Worm (Caenorhabditis elegans) whole organism, L4 larva: ENCODE data around the gene F49C12.15.

Experiments used
- ceh-44 ChIP-seq: fragments of 200-800 bp; sonication (Bioruptor generic); IDR thresholded peaks from 2 replicates; pipeline ENCODE4 v1.3.6; 2022; ENCODE audit warnings: missing genetic modification reagents, missing genetic modification characterization, missing compliant biosample characterization
- egl-43 ChIP-seq: fragments of 200-800 bp; sonication (Bioruptor generic); IDR thresholded peaks from 2 replicates; pipeline ENCODE4 v1.3.6; 2022; ENCODE audit warnings: missing genetic modification reagents, missing genetic modification characterization, missing compliant biosample characterization
- skn-1 ChIP-seq: fragments of 150-350 bp; optimal IDR thresholded peaks from 2 replicates; lab custom pipeline; 2014; ENCODE audit warnings: missing biosample characterization, missing genetic modification characterization
- spr-1 ChIP-seq: sonication (generic microtip); optimal IDR thresholded peaks from 2 replicates; lab custom pipeline; 2016; ENCODE audit warnings: mild to moderate bottlenecking, missing genetic modification characterization, missing compliant biosample characterization
- unc-62 ChIP-seq, 3 experiments: fragments of 150-350 bp in 1 of 3; sonication (generic microtip); optimal IDR thresholded peaks in 2 of 3; peaks in 1 of 3; 1 replicate in 1 of 3; 2 replicates in 2 of 3; lab custom pipeline; 2014 to 2017; ENCODE audit warnings: missing biosample characterization in 3 of 3, missing genetic modification characterization in 3 of 3, missing genetic modification reagents in 3 of 3, missing genotype in 1 of 3
- zag-1 ChIP-seq: fragments of 150-350 bp; optimal IDR thresholded peaks from 2 replicates; lab custom pipeline; 2014; ENCODE audit warnings: missing biosample characterization, missing genetic modification characterization
- ztf-11 ChIP-seq: fragments of 150-350 bp; optimal IDR thresholded peaks from 2 replicates; lab custom pipeline; 2014; ENCODE audit warnings: missing biosample characterization, missing genetic modification characterization

DNA sequence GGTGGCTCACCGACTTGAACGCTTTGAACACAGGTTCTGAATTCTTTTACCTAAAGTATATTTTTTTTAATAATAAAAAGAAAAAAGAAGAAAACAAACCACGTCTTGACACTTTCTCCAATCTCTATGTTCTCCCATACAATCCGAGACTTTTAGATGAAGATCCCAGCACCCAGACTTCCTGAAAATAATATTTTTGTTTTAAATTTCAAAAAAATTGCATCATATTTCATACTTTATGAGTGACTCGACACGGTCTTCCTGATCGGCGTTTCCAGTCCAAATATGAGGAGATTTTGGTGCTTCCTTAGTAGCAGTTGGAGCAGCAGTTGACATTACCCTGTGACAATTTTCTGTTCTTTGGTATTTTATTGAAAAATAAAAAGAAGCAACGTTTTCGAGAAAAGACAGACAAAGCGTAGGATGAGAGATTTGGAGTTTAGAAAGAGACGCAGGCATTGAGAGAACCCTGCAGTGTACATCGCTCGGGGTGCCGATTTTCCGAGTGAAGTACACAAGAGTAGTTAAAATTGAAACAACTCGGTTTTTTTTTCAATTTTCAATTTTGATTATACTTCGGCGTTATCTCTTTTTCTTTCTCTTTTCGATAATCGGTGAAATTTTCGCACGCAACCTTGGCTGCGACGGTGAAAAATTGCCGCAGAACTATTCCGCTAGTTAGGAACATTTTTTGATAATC lies 11.4 kb downstream of the F49C12.15 start, which contains the start of the genes coa-4 and T20D3.14:
- TF ChIP-seq egl-43 (GFP tag; lab: Robert Waterston, UW) (no peak), unc-62 (GFP tag; optimal IDR thresholded peaks at IDR 0.05 in 1 of 2; lab: Kevin White, UChicago) (no peak), unc-62 (tag; optimal IDR thresholded peaks at IDR 0.05; lab: Kevin White, UChicago) (no peak), ztf-11 (tag; lab: Kevin White, UChicago) (no peak), spr-1 (no peak), ceh-44 (GFP tag; lab: Robert Waterston, UW) (no peak), skn-1 (tag; lab: Kevin White, UChicago) (no peak), zag-1 (tag; lab: Kevin White, UChicago) (no peak)
